Worm (Caenorhabditis elegans) whole organism, young adult: Measurements from ENCODE around the gene EEED8.4.

Source experiments
- B0019.2 ChIP-seq: fragments of 200-800 bp; sonication (Bioruptor generic); conservative IDR thresholded peaks from 2 replicates; pipeline ENCODE4 v1.3.6; 2022; ENCODE audit warnings: missing genetic modification reagents, missing genetic modification characterization, missing compliant biosample characterization
- B0035.1 ChIP-seq: sonication (generic microtip); optimal IDR thresholded peaks from 2 replicates; lab custom pipeline; 2016; ENCODE audit warnings: missing genetic modification characterization, mild to moderate bottlenecking, missing compliant biosample characterization, missing genotype, missing genetic modification reagents
- C06A6.2 ChIP-seq: fragments of 200-800 bp; sonication (Bioruptor generic); conservative IDR thresholded peaks from 2 replicates; pipeline ENCODE4 v1.3.6; 2022; ENCODE audit warnings: missing genetic modification characterization, missing compliant biosample characterization
- F10E7.11 ChIP-seq: sonication (generic microtip); optimal IDR thresholded peaks from 2 replicates; lab custom pipeline; 2017; ENCODE audit warnings: mild to moderate bottlenecking, missing genetic modification characterization, moderate library complexity, missing compliant biosample characterization
- F23B12.7 ChIP-seq: sonication (generic microtip); optimal IDR thresholded peaks from 2 replicates; lab custom pipeline; 2017; ENCODE audit warnings: missing genetic modification characterization, mild to moderate bottlenecking, missing compliant biosample characterization, antibody characterized with exemption, moderate library complexity; ENCODE audit not compliant: insufficient read depth
- F39B2.1 ChIP-seq: fragments of 200-800 bp; sonication (Bioruptor generic); IDR thresholded peaks from 2 replicates; pipeline ENCODE4 v1.3.6; 2022; ENCODE audit warnings: missing genetic modification reagents, missing genetic modification characterization, missing compliant biosample characterization
- F55B11.4 ChIP-seq: sonication (generic microtip); optimal IDR thresholded peaks from 2 replicates; lab custom pipeline; 2016; ENCODE audit warnings: missing compliant biosample characterization, missing genetic modification characterization, borderline replicate concordance; ENCODE audit not compliant: insufficient read depth
- F57A8.1 ChIP-seq: fragments of 200-800 bp; sonication (Bioruptor generic); optimal IDR thresholded peaks from 2 replicates; lab custom pipeline; 2018; ENCODE audit warnings: mild to moderate bottlenecking, missing genetic modification characterization, moderate library complexity, missing compliant biosample characterization
- K12H6.12 ChIP-seq: fragments of 200-800 bp; sonication (Bioruptor generic); optimal IDR thresholded peaks from 2 replicates; lab custom pipeline; 2018; ENCODE audit warnings: mild to moderate bottlenecking, missing genetic modification characterization, missing compliant biosample characterization
- Y67H2A.10 ChIP-seq: fragments of 200-800 bp; sonication (Bioruptor generic); conservative IDR thresholded peaks from 2 replicates; pipeline ENCODE4 v1.3.6; 2022; ENCODE audit warnings: missing genetic modification reagents, missing genetic modification characterization, missing compliant biosample characterization
- ama-1 ChIP-seq, 3 experiments: fragments of 150-350 bp in 1 of 3; sonication (generic microtip) in 2 of 3; optimal IDR thresholded peaks; 2 replicates each; lab custom pipeline; 2014 to 2018; ENCODE audit warnings: missing biosample characterization in 2 of 3, missing genetic modification characterization in 2 of 3, missing genetic modification reagents in 2 of 3
- athp-1 ChIP-seq: sonication (generic microtip); optimal IDR thresholded peaks from 2 replicates; lab custom pipeline; 2017; ENCODE audit warnings: mild to moderate bottlenecking, missing genetic modification characterization, missing compliant biosample characterization
- attf-3 ChIP-seq: fragments of 200-800 bp; sonication (Bioruptor generic); conservative IDR thresholded peaks from 2 replicates; pipeline ENCODE4 v1.3.6; 2022; ENCODE audit warnings: missing genetic modification reagents, missing genetic modification characterization, missing compliant biosample characterization
- ceh-100 ChIP-seq: fragments of 200-800 bp; sonication (Bioruptor generic); IDR thresholded peaks from 2 replicates; pipeline ENCODE4 v1.3.6; 2022; ENCODE audit warnings: missing genetic modification reagents, missing genetic modification characterization, missing compliant biosample characterization
- ceh-27 ChIP-seq: fragments of 200-800 bp; sonication (Bioruptor generic); optimal IDR thresholded peaks from 2 replicates; lab custom pipeline; 2018; ENCODE audit warnings: mild to moderate bottlenecking, missing genetic modification characterization, moderate library complexity, missing compliant biosample characterization
- chd-7 ChIP-seq: sonication (generic microtip); optimal IDR thresholded peaks from 2 replicates; lab custom pipeline; 2016; ENCODE audit warnings: mild to moderate bottlenecking, missing genetic modification characterization, moderate library complexity, missing compliant biosample characterization
- die-1 ChIP-seq: sonication (generic microtip); optimal IDR thresholded peaks from 2 replicates; lab custom pipeline; 2016; ENCODE audit warnings: missing genotype, mild to moderate bottlenecking, missing genetic modification characterization, missing compliant biosample characterization
- dox-1 ChIP-seq: fragments of 200-800 bp; sonication (Bioruptor generic); IDR thresholded peaks from 2 replicates; pipeline ENCODE4 v1.3.6; 2022; ENCODE audit warnings: missing genetic modification reagents, missing genetic modification characterization, missing compliant biosample characterization
- hlh-26 ChIP-seq: fragments of 200-800 bp; sonication (Bioruptor generic); conservative IDR thresholded peaks from 2 replicates; pipeline ENCODE4 v1.3.6; 2022; ENCODE audit warnings: missing genetic modification reagents, missing genetic modification characterization, missing compliant biosample characterization
- hmg-1.2 ChIP-seq: fragments of 200-800 bp; sonication (Bioruptor generic); IDR thresholded peaks from 2 replicates; pipeline ENCODE4 v1.3.6; 2022; ENCODE audit warnings: missing genetic modification reagents, missing genetic modification characterization, missing compliant biosample characterization
- hsf-1 ChIP-seq: fragments of 200-800 bp; sonication (Bioruptor generic); IDR thresholded peaks from 2 replicates; pipeline ENCODE4 v1.3.6; 2022; ENCODE audit warnings: missing genetic modification reagents, missing genetic modification characterization, missing compliant biosample characterization
- lag-1 ChIP-seq: fragments of 200-800 bp; sonication (Bioruptor generic); IDR thresholded peaks from 2 replicates; pipeline ENCODE4 v1.3.6; 2022; ENCODE audit warnings: missing genetic modification reagents, missing genetic modification characterization, missing compliant biosample characterization
- lin-26 ChIP-seq: fragments of 200-800 bp; sonication (Bioruptor generic); IDR thresholded peaks from 2 replicates; pipeline ENCODE4 v1.3.6; 2022; ENCODE audit warnings: missing genetic modification reagents, missing genetic modification characterization, missing compliant biosample characterization
- lin-35 ChIP-seq, 3 experiments: fragments of 150-350 bp in 2 of 3; sonication (generic microtip) in 1 of 3; optimal IDR thresholded peaks; 2 replicates each; lab custom pipeline; 2014 to 2018; ENCODE audit warnings: missing biosample characterization in 3 of 3, missing genetic modification characterization in 3 of 3, missing genetic modification reagents in 3 of 3
- lin-54 ChIP-seq: fragments of 200-800 bp; sonication (Bioruptor generic); optimal IDR thresholded peaks from 2 replicates; lab custom pipeline; 2018; ENCODE audit warnings: mild to moderate bottlenecking, missing genetic modification characterization, missing compliant biosample characterization
- madf-10 ChIP-seq: sonication (generic microtip); optimal IDR thresholded peaks from 2 replicates; lab custom pipeline; 2016; ENCODE audit warnings: mild to moderate bottlenecking, missing genetic modification characterization, missing compliant biosample characterization
- madf-3 ChIP-seq: fragments of 200-800 bp; sonication (Bioruptor generic); IDR thresholded peaks from 2 replicates; pipeline ENCODE4 v1.3.6; 2022; ENCODE audit warnings: missing genetic modification reagents, missing genetic modification characterization, missing compliant biosample characterization
- madf-6 ChIP-seq: fragments of 200-800 bp; sonication (Bioruptor generic); IDR thresholded peaks from 2 replicates; pipeline ENCODE4 v1.3.6; 2022; ENCODE audit warnings: missing genetic modification reagents, missing genetic modification characterization, missing compliant biosample characterization
- mcd-1 ChIP-seq: fragments of 200-800 bp; sonication (Bioruptor generic); IDR thresholded peaks from 2 replicates; pipeline ENCODE4 v1.3.6; 2022; ENCODE audit warnings: missing genetic modification reagents, missing genetic modification characterization, missing compliant biosample characterization
- mxl-1 ChIP-seq: sonication (generic microtip); optimal IDR thresholded peaks from 2 replicates; lab custom pipeline; 2016; ENCODE audit warnings: missing genetic modification characterization, missing compliant biosample characterization
- nfyb-1 ChIP-seq: fragments of 200-800 bp; sonication (Bioruptor generic); IDR thresholded peaks from 2 replicates; pipeline ENCODE4 v1.3.6; 2022; ENCODE audit warnings: missing genetic modification reagents, missing genetic modification characterization, missing compliant biosample characterization
- nhr-80 ChIP-seq: sonication (generic microtip); optimal IDR thresholded peaks from 2 replicates; lab custom pipeline; 2016; ENCODE audit warnings: missing genetic modification characterization, missing compliant biosample characterization
- rcor-1 ChIP-seq: fragments of 200-800 bp; sonication (Bioruptor generic); IDR thresholded peaks from 2 replicates; pipeline ENCODE4 v1.3.6; 2022; ENCODE audit warnings: missing genetic modification reagents, missing genetic modification characterization, missing compliant biosample characterization
- rec-8 ChIP-seq, 2 experiments: sonication (generic microtip); optimal IDR thresholded peaks; 2 replicates each; lab custom pipeline; 2016; ENCODE audit warnings: mild to moderate bottlenecking in 2 of 2, missing genetic modification characterization in 2 of 2, missing genetic modification reagents in 2 of 2, missing genotype in 2 of 2, missing biosample characterization in 1 of 2, missing compliant biosample characterization in 1 of 2, moderate library complexity in 1 of 2
- repo-1 ChIP-seq: sonication (generic microtip); optimal IDR thresholded peaks from 2 replicates; lab custom pipeline; 2017; ENCODE audit warnings: mild to moderate bottlenecking, missing genetic modification characterization, missing compliant biosample characterization
- snpc-1.1 ChIP-seq: sonication (generic microtip); optimal IDR thresholded peaks from 2 replicates; lab custom pipeline; 2017; ENCODE audit warnings: missing genetic modification characterization, mild to moderate bottlenecking, missing compliant biosample characterization, antibody characterized with exemption, moderate library complexity, missing genotype, missing genetic modification reagents; ENCODE audit not compliant: insufficient read depth
- snpc-1.3 ChIP-seq: sonication (generic microtip); optimal IDR thresholded peaks from 2 replicates; lab custom pipeline; 2017; ENCODE audit warnings: missing genetic modification characterization, mild to moderate bottlenecking, missing compliant biosample characterization, antibody characterized with exemption, moderate library complexity, missing genotype, missing genetic modification reagents; ENCODE audit not compliant: insufficient read depth
- snpc-3.4 ChIP-seq: sonication (generic microtip); optimal IDR thresholded peaks from 2 replicates; lab custom pipeline; 2017; ENCODE audit warnings: missing genetic modification characterization, mild to moderate bottlenecking, missing compliant biosample characterization, antibody characterized with exemption, moderate library complexity, missing genotype, missing genetic modification reagents
- snpc-4 ChIP-seq, 5 experiments: fragments of 150-350 bp in 1 of 5; sonication (generic microtip) in 4 of 5; optimal IDR thresholded peaks; 2 replicates each; lab custom pipeline; 2014 to 2018; ENCODE audit warnings: missing genetic modification characterization in 5 of 5, missing biosample characterization in 3 of 5, antibody characterized with exemption in 2 of 5, mild to moderate bottlenecking in 2 of 5, missing compliant biosample characterization in 2 of 5, missing genotype in 2 of 5, moderate library complexity in 2 of 5, missing genetic modification reagents in 1 of 5
- somi-1 ChIP-seq: fragments of 200-800 bp; sonication (Bioruptor generic); optimal IDR thresholded peaks from 2 replicates; lab custom pipeline; 2018; ENCODE audit warnings: mild to moderate bottlenecking, missing genetic modification characterization, missing compliant biosample characterization
- sptf-2 ChIP-seq: fragments of 200-800 bp; sonication (Bioruptor generic); optimal IDR thresholded peaks from 2 replicates; lab custom pipeline; 2018; ENCODE audit warnings: mild to moderate bottlenecking, missing genetic modification characterization, missing compliant biosample characterization
- tbp1 ChIP-seq: fragments of 200-800 bp; sonication (Bioruptor generic); optimal IDR thresholded peaks from 2 replicates; lab custom pipeline; 2018; ENCODE audit warnings: mild to moderate bottlenecking, missing genetic modification characterization, missing compliant biosample characterization
- tlf-1 ChIP-seq: fragments of 200-800 bp; sonication (Bioruptor generic); optimal IDR thresholded peaks from 2 replicates; lab custom pipeline; 2018; ENCODE audit warnings: mild to moderate bottlenecking, missing genetic modification characterization, missing compliant biosample characterization
- zim-3 ChIP-seq: sonication (generic microtip); optimal IDR thresholded peaks from 2 replicates; lab custom pipeline; 2017; ENCODE audit warnings: mild to moderate bottlenecking, missing genetic modification characterization, moderate library complexity, missing compliant biosample characterization
- ztf-18 ChIP-seq: sonication (generic microtip); optimal IDR thresholded peaks from 2 replicates; lab custom pipeline; 2016; ENCODE audit warnings: missing genotype, mild to moderate bottlenecking, missing genetic modification characterization, missing compliant biosample characterization

The EEED8.4 gene

DNA sequence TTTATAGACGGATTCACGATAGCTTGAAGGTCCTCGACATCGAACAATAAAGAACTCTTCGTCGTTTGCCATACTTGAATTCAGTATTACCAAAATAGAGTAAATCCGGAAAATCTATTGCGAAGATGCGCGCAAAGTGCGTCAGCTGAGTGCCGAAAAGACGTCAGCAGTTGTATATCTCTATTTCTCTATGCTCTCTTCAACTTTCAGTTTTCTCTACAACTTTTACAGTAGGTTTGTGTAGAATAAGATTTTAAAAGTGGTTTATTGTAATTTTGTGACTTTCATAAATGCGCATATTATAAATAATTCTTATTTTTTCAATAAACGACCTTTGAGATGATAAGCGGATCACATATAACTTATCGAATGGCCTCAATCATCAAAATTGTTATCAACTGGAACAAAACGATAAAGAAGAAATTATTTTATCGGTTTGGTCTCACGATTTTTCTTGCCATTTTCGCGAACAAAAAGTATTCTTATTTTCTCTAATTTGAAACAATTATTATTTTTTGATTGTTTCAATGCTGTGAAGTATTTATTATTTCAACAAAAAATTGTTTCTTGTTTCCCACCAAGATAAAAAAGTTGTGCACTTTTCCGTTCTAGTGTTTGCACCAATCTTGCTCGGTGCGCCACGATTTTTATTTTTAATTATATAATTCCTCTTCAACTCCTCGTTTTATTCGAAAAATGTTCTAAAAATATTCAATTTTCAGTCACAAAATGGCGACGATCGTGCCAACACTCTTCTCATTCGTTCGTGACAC is 35.7 kb upstream of the EEED8.4 start, which contains the start of the genes agt-2 and F09E5.3:
Gene agt-2 (minus strand): TSS at position 553 of the 773 bp plus-strand sequence.
Gene F09E5.3 (plus strand): TSS at position 723 of the 773 bp plus-strand sequence.
- peak; percentile 15 for TF ChIP-seq chd-7 (tag; lab: Kevin White, UChicago)
- no peak for TF ChIP-seq hlh-26 (GFP tag; lab: Robert Waterston, UW)
- TF ChIP-seq B0019.2 (GFP tag; lab: Robert Waterston, UW): no peak
- TF ChIP-seq hmg-1.2 (GFP tag; lab: Robert Waterston, UW): peak; percentile 78
- TF ChIP-seq athp-1 (tag; lab: Kevin White, UChicago): peak; percentile 37
- no peak for TF ChIP-seq F39B2.1 (GFP tag; lab: Robert Waterston, UW)
- TF ChIP-seq F23B12.7: peak; percentile 13
- peak; percentile 68 for TF ChIP-seq ceh-100 (GFP tag; lab: Robert Waterston, UW)
- TF ChIP-seq lin-54 (GFP tag; lab: Kevin White, UChicago): peak; percentile 87
- peak; percentile 19 for TF ChIP-seq somi-1 (GFP tag; lab: Kevin White, UChicago)
- TF ChIP-seq mxl-1 (tag; lab: Kevin White, UChicago): no peak
- peak; percentile 91 for TF ChIP-seq rcor-1 (GFP tag; lab: Robert Waterston, UW)
- peak; percentile 75; the same call in 1 of the 2 replicates for TF ChIP-seq C06A6.2 (GFP tag; lab: Robert Waterston, UW)
- TF ChIP-seq madf-6 (GFP tag; lab: Robert Waterston, UW): peak; percentile 82
- TF ChIP-seq sptf-2 (GFP tag; lab: Kevin White, UChicago): no peak
- TF ChIP-seq tbp1 (GFP tag; lab: Kevin White, UChicago): peak; percentile 61
- TF ChIP-seq mcd-1 (GFP tag; lab: Robert Waterston, UW): peak; percentile 82
- TF ChIP-seq snpc-3.4 (tag; lab: Kevin White, UChicago): no peak
- TF ChIP-seq nfyb-1 (GFP tag; lab: Robert Waterston, UW): peak; percentile 77
- no peak for TF ChIP-seq die-1 (tag; lab: Kevin White, UChicago)
- peak; percentile 86 for TF ChIP-seq madf-3 (GFP tag; lab: Robert Waterston, UW)
- peak; percentile 84 for TF ChIP-seq dox-1 (GFP tag; lab: Robert Waterston, UW)
- no peak for TF ChIP-seq lag-1 (GFP tag; lab: Robert Waterston, UW)
- peak; percentile 49 for TF ChIP-seq madf-10 (tag; lab: Kevin White, UChicago)
- TF ChIP-seq F55B11.4 (tag; lab: Kevin White, UChicago): no peak
- no peak for TF ChIP-seq F57A8.1 (GFP tag; lab: Kevin White, UChicago)
- peak; percentile 59 for TF ChIP-seq nhr-80 (tag; lab: Kevin White, UChicago)
- peak in 2 of 3 experiments; percentile 72 to 91 for TF ChIP-seq lin-35 (GFP tag; optimal IDR thresholded peaks at IDR 0.05; lab: Kevin White, UChicago)
- no peak for TF ChIP-seq ama-1 (optimal IDR thresholded peaks at IDR 0.05; lab: Kevin White, UChicago)
- TF ChIP-seq ama-1 (GFP tag; optimal IDR thresholded peaks at IDR 0.05; lab: Kevin White, UChicago): no peak
- no peak for TF ChIP-seq rec-8 (tag; optimal IDR thresholded peaks at IDR 0.05; lab: Kevin White, UChicago)
- TF ChIP-seq ztf-18 (tag; lab: Kevin White, UChicago): peak; percentile 96
- peak; percentile 55; the same call in 1 of the 2 replicates for TF ChIP-seq lin-26 (GFP tag; lab: Robert Waterston, UW)
- TF ChIP-seq snpc-1.3: peak; percentile 14
- peak; percentile 75 for TF ChIP-seq K12H6.12
- no peak for TF ChIP-seq B0035.1 (tag; lab: Kevin White, UChicago)
- no peak for TF ChIP-seq Y67H2A.10 (GFP tag; lab: Robert Waterston, UW)
- no peak for TF ChIP-seq hsf-1 (GFP tag; lab: Robert Waterston, UW)
- TF ChIP-seq repo-1 (tag; lab: Kevin White, UChicago): peak; percentile 56
- peak; percentile 59 for TF ChIP-seq attf-3
- peak; percentile 80 for TF ChIP-seq ceh-27 (GFP tag; lab: Kevin White, UChicago)
- no peak for TF ChIP-seq F10E7.11
- no peak for TF ChIP-seq zim-3 (tag; lab: Kevin White, UChicago)
- TF ChIP-seq snpc-4 (GFP tag; optimal IDR thresholded peaks at IDR 0.05; lab: Kevin White, UChicago): no peak
- peak; percentile 5 to 72 (median 52) for TF ChIP-seq snpc-4 (tag; optimal IDR thresholded peaks at IDR 0.05; lab: Kevin White, UChicago)
- peak; percentile 40 for TF ChIP-seq tlf-1 (GFP tag; lab: Kevin White, UChicago)
- TF ChIP-seq snpc-1.1 (tag; lab: Kevin White, UChicago): peak; percentile 7
